Worm (Caenorhabditis elegans) whole organism, L2 larva: ENCODE data around the gene glb-14.
A peak's percentile ranks its signal among the peaks of the same experiment; 100 is the strongest.

ENCODE experiments used
- C34F6.9 ChIP-seq: fragments of 150-350 bp; optimal IDR thresholded peaks from 2 replicates; lab custom pipeline; 2014; ENCODE audit warnings: missing biosample characterization, missing genetic modification characterization
- F13H6.1 ChIP-seq: sonication (generic microtip); optimal IDR thresholded peaks from 2 replicates; lab custom pipeline; 2016; ENCODE audit warnings: missing genetic modification characterization, missing compliant biosample characterization
- R02D3.7 ChIP-seq: fragments of 150-350 bp; optimal IDR thresholded peaks from 2 replicates; lab custom pipeline; 2014; ENCODE audit warnings: missing biosample characterization, missing genetic modification characterization
- Y55F3AM.14 ChIP-seq: fragments of 200-800 bp; sonication (Bioruptor generic); optimal IDR thresholded peaks from 2 replicates; lab custom pipeline; 2018; ENCODE audit warnings: mild to moderate bottlenecking, missing genetic modification characterization, missing compliant biosample characterization
- ZK546.5 ChIP-seq: sonication (generic microtip); optimal IDR thresholded peaks from 2 replicates; lab custom pipeline; 2017; ENCODE audit warnings: missing biosample characterization, missing genetic modification characterization
- alr-1 ChIP-seq: fragments of 150-350 bp; optimal IDR thresholded peaks from 2 replicates; lab custom pipeline; 2014; ENCODE audit warnings: missing biosample characterization, missing genetic modification characterization
- aly-2 ChIP-seq: fragments of 150-350 bp; optimal IDR thresholded peaks from 2 replicates; lab custom pipeline; 2014; ENCODE audit warnings: missing biosample characterization, missing genetic modification characterization
- ama-1 ChIP-seq: fragments of 150-350 bp; optimal IDR thresholded peaks from 2 replicates; lab custom pipeline; 2018; ENCODE audit warnings: inconsistent platforms
- blmp-1 ChIP-seq: sonication (generic microtip); optimal IDR thresholded peaks from 2 replicates; lab custom pipeline; 2017; ENCODE audit warnings: missing genetic modification characterization, mild to moderate bottlenecking, missing compliant biosample characterization, antibody characterized with exemption, moderate library complexity; ENCODE audit not compliant: insufficient read depth
- ceh-16 ChIP-seq: fragments of 150-350 bp; optimal IDR thresholded peaks from 2 replicates; lab custom pipeline; 2014; ENCODE audit warnings: missing biosample characterization, missing genetic modification characterization
- ceh-82 ChIP-seq: fragments of 150-350 bp; optimal IDR thresholded peaks from 2 replicates; lab custom pipeline; 2014; ENCODE audit warnings: missing biosample characterization, missing genetic modification characterization
- crh-2 ChIP-seq: sonication (generic microtip); optimal IDR thresholded peaks from 2 replicates; lab custom pipeline; 2017; ENCODE audit warnings: missing biosample characterization, missing genetic modification characterization
- dmd-4 ChIP-seq: sonication (generic microtip); optimal IDR thresholded peaks from 2 replicates; lab custom pipeline; 2017; ENCODE audit warnings: missing biosample characterization, missing genetic modification characterization
- egl-27 ChIP-seq: sonication (generic microtip); optimal IDR thresholded peaks from 3 replicates; lab custom pipeline; 2017; ENCODE audit warnings: missing biosample characterization, missing genetic modification reagents, missing genetic modification characterization
- elt-1 ChIP-seq: fragments of 150-350 bp; optimal IDR thresholded peaks from 2 replicates; lab custom pipeline; 2014; ENCODE audit warnings: missing biosample characterization, missing genetic modification characterization
- elt-3 ChIP-seq: sonication (generic microtip); optimal IDR thresholded peaks from 2 replicates; lab custom pipeline; 2017; ENCODE audit warnings: missing biosample characterization, missing genetic modification characterization
- fos-1 ChIP-seq: fragments of 150-350 bp; optimal IDR thresholded peaks from 2 replicates; lab custom pipeline; 2014; ENCODE audit warnings: missing biosample characterization, missing genetic modification characterization
- gmeb-1 ChIP-seq: fragments of 150-350 bp; optimal IDR thresholded peaks from 2 replicates; lab custom pipeline; 2014; ENCODE audit warnings: missing biosample characterization, missing genetic modification characterization
- lin-11 ChIP-seq: fragments of 150-350 bp; sonication (generic microtip); optimal IDR thresholded peaks from 2 replicates; lab custom pipeline; 2014; ENCODE audit warnings: missing biosample characterization, missing genetic modification characterization, inconsistent platforms, mixed read lengths
- lin-13 ChIP-seq: fragments of 150-350 bp; optimal IDR thresholded peaks from 2 replicates; lab custom pipeline; 2014; ENCODE audit warnings: missing biosample characterization, missing genetic modification reagents, missing genetic modification characterization
- lin-39 ChIP-seq: fragments of 150-350 bp; optimal IDR thresholded peaks from 2 replicates; lab custom pipeline; 2014; ENCODE audit warnings: missing biosample characterization, missing genetic modification reagents, missing genetic modification characterization
- lsy-2 ChIP-seq, 2 experiments: fragments of 150-350 bp in 1 of 2; sonication (generic microtip) in 1 of 2; optimal IDR thresholded peaks; 2 replicates each; lab custom pipeline; 2014 to 2017; ENCODE audit warnings: missing biosample characterization in 2 of 2, missing genetic modification characterization in 2 of 2
- mab-5 ChIP-seq: fragments of 150-350 bp; optimal IDR thresholded peaks from 2 replicates; lab custom pipeline; 2014; ENCODE audit warnings: missing biosample characterization, missing genetic modification characterization
- mdl-1 ChIP-seq, 2 experiments: fragments of 150-350 bp in 1 of 2; sonication (generic microtip) in 1 of 2; optimal IDR thresholded peaks; 2 replicates each; lab custom pipeline; 2017; ENCODE audit warnings: missing biosample characterization in 2 of 2, missing genetic modification characterization in 2 of 2
- nhr-10 ChIP-seq: sonication (generic microtip); optimal IDR thresholded peaks from 2 replicates; lab custom pipeline; 2017; ENCODE audit warnings: missing biosample characterization, missing genetic modification characterization
- nhr-11 ChIP-seq: fragments of 150-350 bp; optimal IDR thresholded peaks from 2 replicates; lab custom pipeline; 2014; ENCODE audit warnings: missing biosample characterization, missing genetic modification characterization
- nhr-129 ChIP-seq: fragments of 150-350 bp; optimal IDR thresholded peaks from 2 replicates; lab custom pipeline; 2014; ENCODE audit warnings: missing biosample characterization, missing genetic modification characterization
- nhr-21 ChIP-seq: fragments of 150-350 bp; optimal IDR thresholded peaks from 2 replicates; lab custom pipeline; 2014; ENCODE audit warnings: missing biosample characterization, missing genetic modification characterization
- nhr-23 ChIP-seq: fragments of 150-350 bp; optimal IDR thresholded peaks from 2 replicates; lab custom pipeline; 2014; ENCODE audit warnings: missing biosample characterization, missing genetic modification reagents, missing genetic modification characterization
- nhr-237 ChIP-seq: fragments of 150-350 bp; optimal IDR thresholded peaks from 2 replicates; lab custom pipeline; 2014; ENCODE audit warnings: missing biosample characterization, missing genetic modification characterization
- nhr-25 ChIP-seq: fragments of 150-350 bp; sonication (generic microtip); optimal IDR thresholded peaks from 3 replicates; lab custom pipeline; 2014; ENCODE audit warnings: missing biosample characterization, missing genetic modification characterization
- nhr-6 ChIP-seq: fragments of 150-350 bp; optimal IDR thresholded peaks from 2 replicates; lab custom pipeline; 2014; ENCODE audit warnings: missing biosample characterization, missing genetic modification characterization
- peb-1 ChIP-seq: fragments of 150-350 bp; optimal IDR thresholded peaks from 2 replicates; lab custom pipeline; 2014; ENCODE audit warnings: missing biosample characterization, missing genetic modification characterization
- sem-4 ChIP-seq: fragments of 150-350 bp; optimal IDR thresholded peaks from 2 replicates; lab custom pipeline; 2014; ENCODE audit warnings: missing biosample characterization, missing genetic modification reagents, missing genetic modification characterization
- skn-1 ChIP-seq: sonication (generic microtip); optimal IDR thresholded peaks from 2 replicates; lab custom pipeline; 2017; ENCODE audit warnings: missing biosample characterization, missing genetic modification characterization
- sma-3 ChIP-seq: sonication (generic microtip); optimal IDR thresholded peaks from 2 replicates; lab custom pipeline; 2016; ENCODE audit warnings: missing genetic modification reagents, missing genetic modification characterization, missing compliant biosample characterization
- sma-9 ChIP-seq, 2 experiments: fragments of 150-350 bp in 1 of 2; sonication (generic microtip) in 1 of 2; optimal IDR thresholded peaks; 2 replicates each; lab custom pipeline; 2014 to 2016; ENCODE audit warnings: missing genetic modification characterization in 2 of 2, mild to moderate bottlenecking in 1 of 2, missing biosample characterization in 1 of 2, missing compliant biosample characterization in 1 of 2, missing genetic modification reagents in 1 of 2, moderate library complexity in 1 of 2
- unc-39 ChIP-seq: fragments of 150-350 bp; optimal IDR thresholded peaks from 2 replicates; lab custom pipeline; 2014; ENCODE audit warnings: missing biosample characterization, missing genetic modification characterization
- unc-55 ChIP-seq: fragments of 150-350 bp; sonication (generic microtip); optimal IDR thresholded peaks from 3 replicates; lab custom pipeline; 2014; ENCODE audit warnings: missing biosample characterization, missing genetic modification reagents, missing genetic modification characterization
- zag-1 ChIP-seq: fragments of 150-350 bp; optimal IDR thresholded peaks from 2 replicates; lab custom pipeline; 2014; ENCODE audit warnings: missing biosample characterization, missing genetic modification characterization
- ztf-1 ChIP-seq: fragments of 200-800 bp; sonication (Bioruptor generic); conservative IDR thresholded peaks from 2 replicates; pipeline ENCODE4 v1.3.6; 2022; ENCODE audit warnings: missing genetic modification characterization, missing compliant biosample characterization
- ztf-11 ChIP-seq: sonication (generic microtip); optimal IDR thresholded peaks from 2 replicates; lab custom pipeline; 2017; ENCODE audit warnings: missing biosample characterization, missing genetic modification characterization
- ztf-4 ChIP-seq: fragments of 150-350 bp; optimal IDR thresholded peaks from 2 replicates; lab custom pipeline; 2014; ENCODE audit warnings: missing biosample characterization, missing genetic modification characterization

glb-14 gene

DNA sequence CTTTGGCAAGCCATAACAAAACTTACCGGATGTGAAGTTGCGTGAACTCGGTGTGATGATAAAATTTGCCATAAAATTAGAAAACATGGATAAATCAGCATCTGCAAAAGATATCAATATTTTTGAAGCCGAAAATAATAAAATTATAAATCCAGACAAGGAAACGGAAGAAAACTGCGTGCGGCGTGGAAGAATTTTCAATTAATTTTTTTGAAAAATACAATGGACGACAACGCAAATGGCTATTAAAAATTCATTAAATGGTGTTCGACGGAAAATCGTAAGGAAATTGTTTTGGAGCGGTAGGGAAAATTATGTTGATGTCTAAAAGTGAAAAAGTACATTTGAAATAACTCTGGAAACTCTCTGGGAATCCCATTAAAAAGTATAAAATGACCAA is 14.3 kb upstream of the glb-14 start, which contains the start of gene acr-18:
Gene acr-18 (minus strand): TSS at position 101 of the 400 bp plus-strand sequence.
- TF ChIP-seq ceh-16, result no peak
- TF ChIP-seq unc-55 (GFP tag; lab: Kevin White, UChicago), result no peak
- TF ChIP-seq nhr-11 (tag; lab: Kevin White, UChicago), result no peak
- TF ChIP-seq ztf-11, result no peak
- TF ChIP-seq nhr-6 (tag; lab: Kevin White, UChicago), result no peak
- no peak for TF ChIP-seq nhr-237 (tag; lab: Kevin White, UChicago)
- TF ChIP-seq gmeb-1 (tag; lab: Kevin White, UChicago), result no peak
- TF ChIP-seq C34F6.9, result no peak
- no peak for TF ChIP-seq aly-2 (tag; lab: Kevin White, UChicago)
- TF ChIP-seq lin-13, result no peak
- TF ChIP-seq, all 48 proteins: peak for 0

DNA sequence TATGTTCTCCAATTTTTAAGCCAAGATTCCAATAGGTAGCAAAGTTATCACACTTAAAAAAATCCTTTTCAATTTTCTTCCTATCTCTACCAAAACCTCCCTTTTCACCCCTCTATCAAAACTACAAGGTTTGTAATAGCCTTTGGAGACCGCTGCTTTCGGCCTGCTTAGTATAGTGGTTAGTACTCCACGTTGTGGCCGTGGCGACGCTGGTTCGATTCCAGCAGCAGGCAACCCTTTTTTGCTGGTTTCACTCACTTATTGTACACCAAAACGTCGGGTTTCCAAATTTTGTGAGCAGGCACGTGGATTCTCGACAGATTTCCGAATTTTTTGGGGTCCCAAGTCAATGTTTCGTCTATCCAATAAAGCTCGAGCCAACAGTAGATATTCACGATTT is 9.1 kb upstream of the glb-14 start:
- peak; percentile 55 for TF ChIP-seq nhr-129
- TF ChIP-seq egl-27, result no peak
- TF ChIP-seq gmeb-1 (tag; lab: Kevin White, UChicago), result peak; percentile 20
- TF ChIP-seq R02D3.7 (tag; lab: Kevin White, UChicago), result no peak
- TF ChIP-seq F13H6.1 (tag; lab: Kevin White, UChicago), result no peak
- TF ChIP-seq lin-13, result no peak
- no peak for TF ChIP-seq ztf-1 (GFP tag; lab: Robert Waterston, UW)
- no peak for TF ChIP-seq fos-1 (tag; lab: Kevin White, UChicago)
- no peak for TF ChIP-seq nhr-6 (tag; lab: Kevin White, UChicago)
- TF ChIP-seq unc-39 (tag; lab: Kevin White, UChicago), result no peak
- TF ChIP-seq dmd-4 (tag; lab: Kevin White, UChicago), result no peak
- no peak for TF ChIP-seq lin-39 (tag; lab: Kevin White, UChicago)
- no peak for TF ChIP-seq mdl-1 (tag; optimal IDR thresholded peaks at IDR 0.05; lab: Kevin White, UChicago)
- no peak for TF ChIP-seq nhr-23 (tag; lab: Kevin White, UChicago)
- peak; percentile 3 for TF ChIP-seq sma-9 (GFP tag; optimal IDR thresholded peaks at IDR 0.05; lab: Kevin White, UChicago)
- no peak for TF ChIP-seq sma-9 (tag; optimal IDR thresholded peaks at IDR 0.05; lab: Kevin White, UChicago)
- TF ChIP-seq lsy-2 (tag; optimal IDR thresholded peaks at IDR 0.05; lab: Kevin White, UChicago), result peak in 1 of 2 experiments; percentile 20
- no peak for TF ChIP-seq lin-11 (tag; lab: Kevin White, UChicago)
- no peak for TF ChIP-seq alr-1 (tag; lab: Kevin White, UChicago)
- TF ChIP-seq elt-3 (tag; lab: Kevin White, UChicago), result no peak
- no peak for TF ChIP-seq zag-1 (tag; lab: Kevin White, UChicago)
- no peak for TF ChIP-seq sma-3 (GFP tag; lab: Kevin White, UChicago)
- peak; percentile 37 for TF ChIP-seq crh-2 (tag; lab: Kevin White, UChicago)
- no peak for TF ChIP-seq peb-1 (tag; lab: Kevin White, UChicago)
- TF ChIP-seq unc-55 (GFP tag; lab: Kevin White, UChicago), result peak; percentile 26
- TF ChIP-seq ceh-16, result no peak

DNA sequence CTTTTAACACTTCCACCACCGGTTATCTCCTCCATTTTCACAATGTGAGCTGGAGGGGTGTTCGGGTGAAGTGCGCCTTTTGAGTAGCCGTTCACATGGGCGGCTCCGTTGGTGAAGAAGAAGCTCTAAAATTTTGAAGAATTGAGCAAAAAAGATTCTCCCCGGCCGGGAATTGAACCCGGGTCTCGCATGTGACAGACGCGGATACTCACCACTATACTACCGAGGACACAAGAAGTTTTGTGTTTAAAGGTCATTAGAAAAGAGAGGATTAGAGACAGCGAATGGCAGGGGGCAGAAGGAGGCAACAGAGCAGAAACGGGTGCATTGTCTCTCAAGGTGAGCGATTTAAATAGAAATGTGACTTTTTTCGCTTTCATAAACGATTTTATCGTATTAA is 6.8 kb upstream of the glb-14 start:
- peak; percentile 5 for TF ChIP-seq sma-3 (GFP tag; lab: Kevin White, UChicago)
- TF ChIP-seq nhr-11 (tag; lab: Kevin White, UChicago), result no peak
- no peak for TF ChIP-seq alr-1 (tag; lab: Kevin White, UChicago)
- TF ChIP-seq ceh-82 (tag; lab: Kevin White, UChicago), result no peak
- no peak for TF ChIP-seq dmd-4 (tag; lab: Kevin White, UChicago)
- TF ChIP-seq ztf-1 (GFP tag; lab: Robert Waterston, UW), result no peak
- TF ChIP-seq Y55F3AM.14 (GFP tag; lab: Kevin White, UChicago), result peak; percentile 33
- TF ChIP-seq aly-2 (tag; lab: Kevin White, UChicago), result no peak
- no peak for TF ChIP-seq nhr-23 (tag; lab: Kevin White, UChicago)
- TF ChIP-seq blmp-1 (tag; lab: Kevin White, UChicago), result no peak
- no peak for TF ChIP-seq ztf-11
- peak; percentile 39 to 44 for TF ChIP-seq lsy-2 (tag; optimal IDR thresholded peaks at IDR 0.05; lab: Kevin White, UChicago)
- no peak for TF ChIP-seq nhr-237 (tag; lab: Kevin White, UChicago)
- TF ChIP-seq F13H6.1 (tag; lab: Kevin White, UChicago), result no peak
- TF ChIP-seq ztf-4 (tag; lab: Kevin White, UChicago), result no peak
- no peak for TF ChIP-seq crh-2 (tag; lab: Kevin White, UChicago)
- no peak for TF ChIP-seq peb-1 (tag; lab: Kevin White, UChicago)
- no peak for TF ChIP-seq mdl-1 (tag; optimal IDR thresholded peaks at IDR 0.05; lab: Kevin White, UChicago)
- no peak for TF ChIP-seq ceh-16
- TF ChIP-seq unc-39 (tag; lab: Kevin White, UChicago), result no peak
- no peak for TF ChIP-seq nhr-25 (tag; lab: Kevin White, UChicago)
- peak; percentile 13 for TF ChIP-seq unc-55 (GFP tag; lab: Kevin White, UChicago)
- TF ChIP-seq nhr-6 (tag; lab: Kevin White, UChicago), result no peak
- peak; percentile 59 for TF ChIP-seq lin-13
- TF ChIP-seq sma-9 (GFP tag; optimal IDR thresholded peaks at IDR 0.05; lab: Kevin White, UChicago), result peak; percentile 57
- TF ChIP-seq sma-9 (tag; optimal IDR thresholded peaks at IDR 0.05; lab: Kevin White, UChicago), result no peak
- no peak for TF ChIP-seq ZK546.5 (tag; lab: Kevin White, UChicago)
- no peak for TF ChIP-seq nhr-10 (tag; lab: Kevin White, UChicago)
- peak; percentile 56 for TF ChIP-seq gmeb-1 (tag; lab: Kevin White, UChicago)
- TF ChIP-seq sem-4 (tag; lab: Kevin White, UChicago), result no peak
- TF ChIP-seq elt-3 (tag; lab: Kevin White, UChicago), result no peak
- no peak for TF ChIP-seq ama-1 (lab: Kevin White, UChicago)
- no peak for TF ChIP-seq R02D3.7 (tag; lab: Kevin White, UChicago)
- TF ChIP-seq elt-1 (tag; lab: Kevin White, UChicago), result no peak
- no peak for TF ChIP-seq skn-1 (tag; lab: Kevin White, UChicago)
- no peak for TF ChIP-seq mab-5 (tag; lab: Kevin White, UChicago)
- TF ChIP-seq fos-1 (tag; lab: Kevin White, UChicago), result peak; percentile 23
- peak; percentile 25 for TF ChIP-seq C34F6.9
- no peak for TF ChIP-seq nhr-21 (tag; lab: Kevin White, UChicago)
- TF ChIP-seq nhr-129, result peak; percentile 58
